Fruit fly (Drosophila melanogaster) whole organism, adult: ENCODE data around the gene CG13004.

ENCODE experiments used
- CG14711 ChIP-seq: fragments of 200-800 bp; sonication (Bioruptor generic); optimal IDR thresholded peaks from 2 replicates; lab custom pipeline; 2018; ENCODE audit warnings: missing biosample characterization, mild to moderate bottlenecking, missing genetic modification characterization, moderate library complexity
- CG33017 ChIP-seq: fragments of 200-800 bp; sonication (Bioruptor generic); optimal IDR thresholded peaks from 2 replicates; lab custom pipeline; 2018; ENCODE audit warnings: missing biosample characterization, mild to moderate bottlenecking, missing genetic modification characterization, moderate library complexity
- CG5204 ChIP-seq: fragments of 200-800 bp; sonication (Bioruptor generic); optimal IDR thresholded peaks from 2 replicates; lab custom pipeline; 2016; ENCODE audit warnings: missing biosample characterization, missing genetic modification characterization
- CG7045 ChIP-seq: fragments of 200-800 bp; sonication (Bioruptor generic); optimal IDR thresholded peaks from 2 replicates; lab custom pipeline; 2017; ENCODE audit warnings: missing biosample characterization, mild to moderate bottlenecking, missing genetic modification characterization
- Clk ChIP-seq: fragments of 200-800 bp; sonication (Bioruptor generic); optimal IDR thresholded peaks from 2 replicates; lab custom pipeline; 2017; ENCODE audit warnings: missing biosample characterization, missing genetic modification characterization
- Crg-1 ChIP-seq: fragments of 200-800 bp; sonication (Bioruptor generic); optimal IDR thresholded peaks from 2 replicates; lab custom pipeline; 2016; ENCODE audit warnings: missing biosample characterization, missing genetic modification characterization
- Mnt ChIP-seq: fragments of 200-800 bp; sonication (Bioruptor generic); optimal IDR thresholded peaks from 2 replicates; lab custom pipeline; 2016; ENCODE audit warnings: missing biosample characterization, mild to moderate bottlenecking, missing genetic modification characterization
- bab1 ChIP-seq: fragments of 200-800 bp; sonication (Bioruptor generic); optimal IDR thresholded peaks from 3 replicates; lab custom pipeline; 2019; ENCODE audit warnings: missing biosample characterization, mild to moderate bottlenecking, missing genetic modification characterization, moderate library complexity
- cic ChIP-seq: fragments of 200-800 bp; sonication (Bioruptor generic); optimal IDR thresholded peaks from 2 replicates; lab custom pipeline; 2017; ENCODE audit warnings: missing biosample characterization, mild to moderate bottlenecking, missing genetic modification characterization, moderate library complexity
- cnc ChIP-seq, 2 experiments: fragments of >200 bp; optimal IDR thresholded peaks; 2 replicates each; lab custom pipeline; 2017
- ovo ChIP-seq: fragments of 200-800 bp; sonication (Bioruptor generic); optimal IDR thresholded peaks from 2 replicates; lab custom pipeline; 2016; ENCODE audit warnings: missing biosample characterization, missing genetic modification characterization
- tj ChIP-seq: fragments of 200-800 bp; sonication (Bioruptor generic); optimal IDR thresholded peaks from 3 replicates; lab custom pipeline; 2017; ENCODE audit warnings: missing biosample characterization, mild to moderate bottlenecking, missing genetic modification characterization, moderate library complexity
- toe ChIP-seq: fragments of 200-800 bp; sonication (Bioruptor generic); optimal IDR thresholded peaks from 2 replicates; lab custom pipeline; 2016; ENCODE audit warnings: missing biosample characterization, missing genetic modification characterization

DNA sequence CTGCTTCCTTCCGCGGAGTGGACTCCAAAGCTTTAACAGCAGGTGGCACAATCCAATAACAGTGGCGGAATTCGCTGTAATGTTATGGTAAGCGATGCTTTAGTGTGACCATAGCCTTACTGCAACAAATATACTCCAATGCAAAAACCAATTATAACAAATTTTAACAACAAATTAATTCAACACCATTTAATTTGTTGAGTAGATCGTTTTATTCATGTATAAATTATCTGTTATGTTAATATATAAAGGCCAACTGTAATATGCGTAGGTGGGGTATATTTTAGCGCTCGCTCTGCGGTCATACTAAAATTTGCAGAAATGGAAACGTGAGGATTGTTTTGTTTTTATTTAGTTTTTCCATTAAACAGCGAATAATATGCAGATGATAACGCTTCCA is 49.0 kb upstream of the CG13004 start, which contains the start of the genes Nprl2 and Polr3I:
- TF ChIP-seq cnc (optimal IDR thresholded peaks at IDR 0.05; lab: Kevin White, UChicago) (no peak), ovo (GFP tag; lab: Kevin White, UChicago) (no peak), bab1 (GFP tag; lab: Kevin White, UChicago) (peak; percentile 33), tj (GFP tag; lab: Kevin White, UChicago) (no peak), cic (GFP tag; lab: Kevin White, UChicago) (no peak), CG7045 (GFP tag; lab: Kevin White, UChicago) (no peak), Clk (no peak), Mnt (GFP tag; lab: Kevin White, UChicago) (no peak), CG5204 (GFP tag; lab: Kevin White, UChicago) (no peak), CG14711 (no peak), CG33017 (tag; lab: Kevin White, UChicago) (no peak), Crg-1 (GFP tag; lab: Kevin White, UChicago) (no peak), toe (no peak)
